Fruit fly (Drosophila melanogaster) whole organism, prepupa: ENCODE data around the gene rdx.

Experiments used
- CG11902 ChIP-seq: fragments of 200-800 bp; sonication (Bioruptor generic); optimal IDR thresholded peaks from 3 replicates; lab custom pipeline; 2016; ENCODE audit warnings: missing biosample characterization, missing genetic modification characterization
- CG32006 ChIP-seq: fragments of 200-800 bp; sonication (Bioruptor generic); optimal IDR thresholded peaks from 3 replicates; lab custom pipeline; 2017; ENCODE audit warnings: missing biosample characterization, mild to moderate bottlenecking, missing genetic modification characterization
- Hr4 ChIP-seq: fragments of 200-800 bp; sonication (Bioruptor generic); optimal IDR thresholded peaks from 3 replicates; lab custom pipeline; 2016; ENCODE audit warnings: missing biosample characterization, missing genetic modification characterization
- Met ChIP-seq: fragments of 200-800 bp; sonication (Bioruptor generic); optimal IDR thresholded peaks from 3 replicates; lab custom pipeline; 2016; ENCODE audit warnings: missing biosample characterization, missing genetic modification characterization
- Sox102F ChIP-seq: fragments of 200-800 bp; sonication (Bioruptor generic); optimal IDR thresholded peaks from 2 replicates; lab custom pipeline; 2016; ENCODE audit warnings: missing biosample characterization, mild to moderate bottlenecking, missing genetic modification characterization
- cyc ChIP-seq: fragments of 200-800 bp; sonication (Bioruptor generic); optimal IDR thresholded peaks from 3 replicates; lab custom pipeline; 2016; ENCODE audit warnings: missing biosample characterization, missing genetic modification characterization
- svp ChIP-seq: fragments of 200-800 bp; sonication (Bioruptor generic); peaks from one replicate; lab custom pipeline; 2016; ENCODE audit warnings: missing biosample characterization, missing genetic modification characterization

- TF ChIP-seq Hr4 (GFP tag; lab: Kevin White, UChicago) (peak; percentile 59), Sox102F (GFP tag; lab: Kevin White, UChicago) (no peak), Met (no peak), CG11902 (GFP tag; lab: Kevin White, UChicago) (no peak), CG32006 (GFP tag; lab: Kevin White, UChicago) (no peak), svp (GFP tag; lab: Kevin White, UChicago) (no peak), cyc (GFP tag; lab: Kevin White, UChicago) (peak; percentile 40)
Measured at dm6 chr3R:14035924-14036448, 4.1 kb upstream of the rdx start, which contains the start of gene CG9922.
